Worm (Caenorhabditis elegans): ENCODE data around the gene F46C3.2.
A peak's percentile ranks its signal among the peaks of the same experiment; 100 is the strongest.

The F46C3.2 gene

ce11 chrX:11418667-11419066, at the start of gene F46C3.2:
Gene F46C3.2, minus strand, starts transcription at chrX:11418767.
- TF ChIP-seq nhr-232 (tag; optimal IDR thresholded peaks at IDR 0.05) = no peak
- no peak for TF ChIP-seq ceh-30 (tag; optimal IDR thresholded peaks at IDR 0.05)
- no peak for TF ChIP-seq zip-5 (tag; optimal IDR thresholded peaks at IDR 0.05)
- TF ChIP-seq che-1 (tag; optimal IDR thresholded peaks at IDR 0.05) = no peak
- TF ChIP-seq dve-1 (tag; optimal IDR thresholded peaks at IDR 0.05) = no peak
- no peak for TF ChIP-seq unc-55 (GFP tag; optimal IDR thresholded peaks at IDR 0.05)
- TF ChIP-seq unc-3 (GFP tag; conservative IDR thresholded peaks at IDR 0.05) = no peak
- TF ChIP-seq unc-3 (tag; optimal IDR thresholded peaks at IDR 0.05) = no peak
- no peak for TF ChIP-seq lin-11 (tag; optimal IDR thresholded peaks at IDR 0.05)
- TF ChIP-seq sox-2 (GFP tag; IDR thresholded peaks at IDR 0.05) = no peak
- TF ChIP-seq unc-86 (tag; optimal IDR thresholded peaks at IDR 0.05) = no peak
- TF ChIP-seq ahr-1 (tag; optimal IDR thresholded peaks at IDR 0.05) = no peak
- no peak for TF ChIP-seq ztf-16 (tag; optimal IDR thresholded peaks at IDR 0.05)
- TF ChIP-seq pat-9 (tag; optimal IDR thresholded peaks at IDR 0.05) = no peak
- no peak for TF ChIP-seq eyg-1 (tag; optimal IDR thresholded peaks at IDR 0.05)
- TF ChIP-seq F13H6.1 (tag; optimal IDR thresholded peaks at IDR 0.05) = no peak

ce11 chrX:11467320-11467732, 48.8 kb upstream of the F46C3.2 start:
- TF ChIP-seq lin-11 (tag; optimal IDR thresholded peaks at IDR 0.05) = no peak
- peak; percentile 29 for TF ChIP-seq mec-3 (tag; optimal IDR thresholded peaks at IDR 0.05; ENCODE audit: borderline replicate concordance)
- TF ChIP-seq sdc-2 (tag; optimal IDR thresholded peaks at IDR 0.05) = peak; percentile 70
- peak; percentile 85 for TF ChIP-seq unc-42 (tag; optimal IDR thresholded peaks at IDR 0.05)
- peak; percentile 75 for TF ChIP-seq dmd-4 (tag; optimal IDR thresholded peaks at IDR 0.05; ENCODE audit: borderline replicate concordance)
- TF ChIP-seq fkh-10 (GFP tag; optimal IDR thresholded peaks at IDR 0.05) = peak; percentile 12
- TF ChIP-seq syd-9 (tag; optimal IDR thresholded peaks at IDR 0.05) = peak; percentile 43
- no peak for TF ChIP-seq che-1 (tag; optimal IDR thresholded peaks at IDR 0.05)
- TF ChIP-seq hlh-30 (tag; optimal IDR thresholded peaks at IDR 0.05; ENCODE audit: insufficient read depth) = peak; percentile 46
- peak; percentile 93 for TF ChIP-seq ceh-18 (tag; optimal IDR thresholded peaks at IDR 0.05)
- no peak for TF ChIP-seq pqm-1 (tag; optimal IDR thresholded peaks at IDR 0.05)
- no peak for TF ChIP-seq ttx-3 (tag; optimal IDR thresholded peaks at IDR 0.05)
- TF ChIP-seq hlh-8 (tag; optimal IDR thresholded peaks at IDR 0.05) = peak; percentile 41
- no peak for TF ChIP-seq pha-2 (tag; optimal IDR thresholded peaks at IDR 0.05)
- TF ChIP-seq sox-4 (tag; optimal IDR thresholded peaks at IDR 0.05) = peak; percentile 24
- peak; percentile 67 for TF ChIP-seq F13H6.1 (tag; optimal IDR thresholded peaks at IDR 0.05)
- peak; percentile 82 for TF ChIP-seq ceh-31 (tag; optimal IDR thresholded peaks at IDR 0.05)
- peak; percentile 61 for TF ChIP-seq tbx-2 (tag; optimal IDR thresholded peaks at IDR 0.05)
- no peak for TF ChIP-seq npax-4 (tag; optimal IDR thresholded peaks at IDR 0.05)
- TF ChIP-seq ceh-9 (tag; optimal IDR thresholded peaks at IDR 0.05) = no peak
- no peak for TF ChIP-seq hlh-15 (tag; optimal IDR thresholded peaks at IDR 0.05)
- TF ChIP-seq unc-55 (GFP tag; optimal IDR thresholded peaks at IDR 0.05) = peak; percentile 31
- TF ChIP-seq ceh-34 (tag; optimal IDR thresholded peaks at IDR 0.05) = peak; percentile 61
- TF ChIP-seq ceh-30 (tag; optimal IDR thresholded peaks at IDR 0.05) = no peak
- peak; percentile 47 for TF ChIP-seq ref-2 (tag; optimal IDR thresholded peaks at IDR 0.05)
- TF ChIP-seq pag-3 (tag; optimal IDR thresholded peaks at IDR 0.05; ENCODE audit: borderline replicate concordance) = no peak
- peak; percentile 11 for TF ChIP-seq rnt-1 (tag; optimal IDR thresholded peaks at IDR 0.05)
- no peak for TF ChIP-seq hlh-6 (tag; optimal IDR thresholded peaks at IDR 0.05)
- TF ChIP-seq nhr-232 (tag; optimal IDR thresholded peaks at IDR 0.05) = no peak
- peak; percentile 2 for TF ChIP-seq pat-9 (tag; optimal IDR thresholded peaks at IDR 0.05)
- TF ChIP-seq C38D4.7 (GFP tag; optimal IDR thresholded peaks at IDR 0.05) = peak; percentile 42
- no peak for TF ChIP-seq tbx-7 (tag; optimal IDR thresholded peaks at IDR 0.05)
- no peak for TF ChIP-seq ceh-22 (tag; optimal IDR thresholded peaks at IDR 0.05)
- peak; percentile 58 for TF ChIP-seq ceh-19 (GFP tag; optimal IDR thresholded peaks at IDR 0.05)
- no peak for TF ChIP-seq ceh-6 (GFP tag; optimal IDR thresholded peaks at IDR 0.05)
- no peak for TF ChIP-seq ceh-48 (tag; optimal IDR thresholded peaks at IDR 0.05)
- TF ChIP-seq C08G9.2 (tag; optimal IDR thresholded peaks at IDR 0.05) = peak; percentile 52
- TF ChIP-seq ceh-14 (tag; optimal IDR thresholded peaks at IDR 0.05) = peak; percentile 85
- TF ChIP-seq fax-1 (tag; optimal IDR thresholded peaks at IDR 0.05) = peak; percentile 24
- peak; percentile 79 for TF ChIP-seq pros-1 (tag; optimal IDR thresholded peaks at IDR 0.05)
- peak; percentile 69 for TF ChIP-seq nfya-1 (tag; optimal IDR thresholded peaks at IDR 0.05)
- TF ChIP-seq hlh-13 (GFP tag; optimal IDR thresholded peaks at IDR 0.05) = peak; percentile 14

All from whole organism, late embryonic.